Worm (Caenorhabditis elegans) whole organism, mixed stage, embryonic: ENCODE results near the gene C30A5.10.

Experiments
- blmp-1 ChIP-seq: fragments of 150-350 bp; optimal IDR thresholded peaks from 2 replicates; lab custom pipeline; 2014; ENCODE audit warnings: missing biosample characterization, missing genetic modification characterization
- ceh-39 ChIP-seq: fragments of 150-350 bp; optimal IDR thresholded peaks from 2 replicates; lab custom pipeline; 2014; ENCODE audit warnings: missing biosample characterization, missing genetic modification characterization
- tbx-8 ChIP-seq: fragments of 200-800 bp; sonication (Bioruptor generic); optimal IDR thresholded peaks from 2 replicates; lab custom pipeline; 2018; ENCODE audit warnings: mild to moderate bottlenecking, missing genetic modification characterization, moderate library complexity, missing compliant biosample characterization

DNA sequence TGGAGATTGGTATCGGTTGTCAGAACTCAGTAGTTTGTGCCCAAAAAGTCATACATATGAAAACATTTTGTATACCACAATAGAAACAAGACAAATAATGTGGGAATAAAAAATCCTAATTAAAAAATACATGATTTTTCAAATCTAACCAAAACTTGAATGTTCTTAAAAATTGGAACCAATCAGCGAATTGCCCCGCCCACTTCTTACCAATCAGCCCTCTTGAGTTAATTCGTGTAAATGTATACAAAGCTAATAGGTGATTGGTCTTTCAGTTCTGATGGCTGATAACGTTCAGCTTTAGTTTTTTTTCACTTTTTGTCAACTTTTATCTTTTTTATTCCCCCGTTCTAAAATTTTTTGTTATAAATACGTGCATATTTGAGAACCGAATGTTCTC lies 34.4 kb downstream of the C30A5.10 start:
- TF ChIP-seq ceh-39 (tag; lab: Kevin White, UChicago) (no peak), blmp-1 (tag; lab: Kevin White, UChicago) (no peak), tbx-8 (no peak)
